Fruit fly (Drosophila melanogaster) Kc167 (cell line): ENCODE measurements around the gene CG13313.

Experiments used
- Myc ChIP-seq: fragments of >200 bp; optimal IDR thresholded peaks from 2 replicates; lab custom pipeline; 2017; ENCODE audit warnings: missing external identifiers
- insv ChIP-seq: fragments of >200 bp; optimal IDR thresholded peaks from 3 replicates; lab custom pipeline; 2018; ENCODE audit warnings: missing external identifiers
- psq ChIP-seq: fragments of >200 bp; optimal IDR thresholded peaks from 2 replicates; lab custom pipeline; 2017; ENCODE audit warnings: missing external identifiers

DNA sequence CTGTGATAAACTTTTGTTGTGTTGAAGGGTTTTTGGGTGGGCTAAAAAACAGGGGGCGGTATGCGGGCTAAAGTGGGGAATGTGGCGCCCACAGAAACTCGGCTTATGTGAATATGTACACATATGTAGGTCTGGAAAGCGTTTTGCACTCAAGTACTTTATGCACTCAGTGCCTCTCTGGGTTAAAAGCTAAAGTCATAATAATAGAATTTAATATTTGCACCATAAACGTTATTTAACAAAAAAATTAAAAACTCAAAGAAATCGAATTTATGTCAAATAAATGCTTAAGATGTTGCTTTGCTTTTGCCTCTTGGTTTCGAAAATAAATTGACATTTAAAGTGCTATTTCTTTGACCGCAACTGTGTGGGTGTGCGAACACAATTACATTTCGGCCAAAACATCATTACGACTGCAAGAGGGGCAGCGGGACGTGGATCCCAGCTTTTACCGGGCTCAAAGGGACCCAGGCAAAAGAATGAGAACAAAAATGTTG lies 34.2 kb upstream of the CG13313 start:
- TF ChIP-seq insv (lab: Kevin White, UChicago) (no peak), Myc (no peak), psq (no peak)
